Worm (Caenorhabditis elegans) whole organism, L4 larva: ENCODE measurements around the gene rif-1.1.
A peak's percentile ranks its signal among the peaks of the same experiment; 100 is the strongest.

Experiments used
- ceh-82 ChIP-seq: sonication (generic microtip); optimal IDR thresholded peaks from 2 replicates; lab custom pipeline; 2017; ENCODE audit warnings: missing biosample characterization, missing genetic modification characterization
- ces-1 ChIP-seq: fragments of 150-350 bp; sonication (generic microtip); optimal IDR thresholded peaks from 4 replicates; lab custom pipeline; 2014; ENCODE audit warnings: missing biosample characterization, missing genetic modification reagents, missing genetic modification characterization
- egl-27 ChIP-seq: sonication (generic microtip); optimal IDR thresholded peaks from 3 replicates; lab custom pipeline; 2017; ENCODE audit warnings: missing biosample characterization, missing genetic modification reagents, missing genetic modification characterization
- fos-1 ChIP-seq: fragments of 150-350 bp; optimal IDR thresholded peaks from 2 replicates; lab custom pipeline; 2014; ENCODE audit warnings: missing biosample characterization, missing genetic modification characterization
- nhr-10 ChIP-seq: fragments of 150-350 bp; optimal IDR thresholded peaks from 2 replicates; lab custom pipeline; 2014; ENCODE audit warnings: missing biosample characterization, missing genetic modification characterization
- pha-4 ChIP-seq, 2 experiments: fragments of 150-350 bp in 1 of 2; fragments of 200-800 bp in 1 of 2; sonication (Bioruptor generic) in 1 of 2; IDR thresholded peaks in 1 of 2; optimal IDR thresholded peaks in 1 of 2; 2 replicates each; pipeline versions ENCODE4 v1.3.6 to Lab custom; 2014 to 2022; ENCODE audit warnings: missing genetic modification characterization in 2 of 2, missing genetic modification reagents in 2 of 2, missing biosample characterization in 1 of 2, missing compliant biosample characterization in 1 of 2
- unc-62 ChIP-seq, 3 experiments: fragments of 150-350 bp in 1 of 3; sonication (generic microtip); optimal IDR thresholded peaks in 2 of 3; peaks in 1 of 3; 1 replicate in 1 of 3; 2 replicates in 2 of 3; lab custom pipeline; 2014 to 2017; ENCODE audit warnings: missing biosample characterization in 3 of 3, missing genetic modification characterization in 3 of 3, missing genetic modification reagents in 3 of 3, missing genotype in 1 of 3

DNA sequence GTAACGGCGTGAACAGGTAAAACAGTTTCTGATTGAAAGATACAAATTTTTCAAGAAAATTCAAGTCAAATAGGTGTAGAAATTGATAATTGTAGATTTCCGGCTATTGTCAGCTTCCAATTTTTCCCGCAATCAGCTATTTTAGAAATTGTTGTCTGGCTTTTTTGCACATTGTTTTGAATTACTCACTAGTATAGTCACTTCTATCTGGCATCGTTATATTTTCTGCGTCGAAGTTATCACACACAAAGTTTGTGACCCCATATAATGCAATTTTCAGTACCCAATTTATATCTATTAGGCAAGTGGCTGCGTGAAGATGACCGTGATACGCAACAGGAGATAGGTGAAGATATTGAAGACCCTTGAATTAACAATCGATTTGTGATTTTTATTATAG is 25.8 kb downstream of the rif-1.1 start:
- TF ChIP-seq fos-1 (tag; lab: Kevin White, UChicago) (no peak), pha-4 (GFP tag; IDR thresholded peaks at IDR 0.05; lab: Robert Waterston, UW) (no peak), pha-4 (tag; optimal IDR thresholded peaks at IDR 0.05; lab: Kevin White, UChicago) (no peak), ceh-82 (no peak), unc-62 (GFP tag; optimal IDR thresholded peaks at IDR 0.05 in 1 of 2; lab: Kevin White, UChicago) (peak in 1 of 2 experiments; percentile 54), unc-62 (tag; optimal IDR thresholded peaks at IDR 0.05; lab: Kevin White, UChicago) (no peak), egl-27 (tag; lab: Kevin White, UChicago) (no peak), ces-1 (no peak), nhr-10 (tag; lab: Kevin White, UChicago) (no peak)
